Worm (Caenorhabditis elegans): ENCODE data around the gene C55C3.6.

DNA sequence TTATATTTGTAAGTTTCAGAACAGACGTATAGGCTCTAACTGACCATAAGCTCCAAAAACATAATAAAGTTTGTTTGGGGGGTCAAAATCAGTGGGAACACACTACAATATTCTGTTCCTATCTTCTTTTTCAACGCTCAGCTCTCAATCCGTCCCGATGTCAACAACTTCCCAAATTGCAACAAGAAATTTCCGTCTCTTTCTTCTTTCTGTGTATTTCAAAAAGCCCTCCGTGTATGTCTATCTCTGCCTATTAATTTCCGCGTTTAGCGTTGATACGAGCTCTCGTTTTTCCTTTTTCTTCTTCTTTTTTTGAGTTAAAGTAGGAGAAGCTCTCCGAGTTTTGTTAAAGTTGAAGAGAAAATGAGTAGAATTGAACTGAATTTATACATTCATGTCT, 40.7 kb downstream of the C55C3.6 start:
- TF ChIP-seq ceh-79 (tag; optimal IDR thresholded peaks at IDR 0.05) (no peak), F37B4.10 (GFP tag; IDR thresholded peaks at IDR 0.05) (no peak), tlf-1 (GFP tag; optimal IDR thresholded peaks at IDR 0.05) (no peak), nfya-1 (tag; optimal IDR thresholded peaks at IDR 0.05; ENCODE audit: borderline replicate concordance, insufficient read depth) (no peak), attf-6 (GFP tag; IDR thresholded peaks at IDR 0.05) (no peak), cebp-2 (GFP tag; IDR thresholded peaks at IDR 0.05) (no peak), die-1 (tag; optimal IDR thresholded peaks at IDR 0.05) (no peak), lsy-27 (tag; optimal IDR thresholded peaks at IDR 0.05; ENCODE audit: borderline replicate concordance, insufficient read depth) (no peak), ama-1 (optimal IDR thresholded peaks at IDR 0.05) (no peak), ama-1 (GFP tag; optimal IDR thresholded peaks at IDR 0.05) (no peak), dpl-1 (GFP tag; optimal IDR thresholded peaks at IDR 0.05) (no peak), nhr-120 (GFP tag; IDR thresholded peaks at IDR 0.05) (no peak), hlh-26 (GFP tag; conservative IDR thresholded peaks at IDR 0.05) (no peak), unc-62 (GFP tag; optimal IDR thresholded peaks at IDR 0.05) (no peak), snpc-3.4 (tag; optimal IDR thresholded peaks at IDR 0.05) (no peak)
